Worm (Caenorhabditis elegans): Measurements from ENCODE around the gene hid-1.

- TF ChIP-seq lsy-2 (tag; optimal IDR thresholded peaks at IDR 0.05) (no peak), ZK546.5 (tag; optimal IDR thresholded peaks at IDR 0.05) (no peak), fkh-10 (GFP tag; optimal IDR thresholded peaks at IDR 0.05) (no peak), cey-2 (tag; optimal IDR thresholded peaks at IDR 0.05; ENCODE audit: borderline replicate concordance, insufficient read depth) (no peak), nhr-237 (tag; optimal IDR thresholded peaks at IDR 0.05) (no peak), R02D3.7 (tag; optimal IDR thresholded peaks at IDR 0.05) (no peak), unc-39 (tag; optimal IDR thresholded peaks at IDR 0.05) (no peak)
Observed at ce11 chrX:2475873-2476272, 13.0 kb upstream of the hid-1 start, which contains the start of gene R04B3.3.
